Worm (Caenorhabditis elegans) whole organism, L2 larva: ENCODE measurements around the gene sec-16A.1.

ENCODE experiments used
- C34F6.9 ChIP-seq: fragments of 150-350 bp; optimal IDR thresholded peaks from 2 replicates; lab custom pipeline; 2014; ENCODE audit warnings: missing biosample characterization, missing genetic modification characterization
- F13H6.1 ChIP-seq: sonication (generic microtip); optimal IDR thresholded peaks from 2 replicates; lab custom pipeline; 2016; ENCODE audit warnings: missing genetic modification characterization, missing compliant biosample characterization
- Y55F3AM.14 ChIP-seq: fragments of 200-800 bp; sonication (Bioruptor generic); optimal IDR thresholded peaks from 2 replicates; lab custom pipeline; 2018; ENCODE audit warnings: mild to moderate bottlenecking, missing genetic modification characterization, missing compliant biosample characterization
- alr-1 ChIP-seq: fragments of 150-350 bp; optimal IDR thresholded peaks from 2 replicates; lab custom pipeline; 2014; ENCODE audit warnings: missing biosample characterization, missing genetic modification characterization
- aly-2 ChIP-seq: fragments of 150-350 bp; optimal IDR thresholded peaks from 2 replicates; lab custom pipeline; 2014; ENCODE audit warnings: missing biosample characterization, missing genetic modification characterization
- ama-1 ChIP-seq: fragments of 150-350 bp; optimal IDR thresholded peaks from 2 replicates; lab custom pipeline; 2018; ENCODE audit warnings: inconsistent platforms
- blmp-1 ChIP-seq: sonication (generic microtip); optimal IDR thresholded peaks from 2 replicates; lab custom pipeline; 2017; ENCODE audit warnings: missing genetic modification characterization, mild to moderate bottlenecking, missing compliant biosample characterization, antibody characterized with exemption, moderate library complexity; ENCODE audit not compliant: insufficient read depth
- ceh-16 ChIP-seq: fragments of 150-350 bp; optimal IDR thresholded peaks from 2 replicates; lab custom pipeline; 2014; ENCODE audit warnings: missing biosample characterization, missing genetic modification characterization
- ceh-82 ChIP-seq: fragments of 150-350 bp; optimal IDR thresholded peaks from 2 replicates; lab custom pipeline; 2014; ENCODE audit warnings: missing biosample characterization, missing genetic modification characterization
- crh-2 ChIP-seq: sonication (generic microtip); optimal IDR thresholded peaks from 2 replicates; lab custom pipeline; 2017; ENCODE audit warnings: missing biosample characterization, missing genetic modification characterization
- elt-1 ChIP-seq: fragments of 150-350 bp; optimal IDR thresholded peaks from 2 replicates; lab custom pipeline; 2014; ENCODE audit warnings: missing biosample characterization, missing genetic modification characterization
- elt-3 ChIP-seq: sonication (generic microtip); optimal IDR thresholded peaks from 2 replicates; lab custom pipeline; 2017; ENCODE audit warnings: missing biosample characterization, missing genetic modification characterization
- fos-1 ChIP-seq: fragments of 150-350 bp; optimal IDR thresholded peaks from 2 replicates; lab custom pipeline; 2014; ENCODE audit warnings: missing biosample characterization, missing genetic modification characterization
- gmeb-1 ChIP-seq: fragments of 150-350 bp; optimal IDR thresholded peaks from 2 replicates; lab custom pipeline; 2014; ENCODE audit warnings: missing biosample characterization, missing genetic modification characterization
- lin-11 ChIP-seq: fragments of 150-350 bp; sonication (generic microtip); optimal IDR thresholded peaks from 2 replicates; lab custom pipeline; 2014; ENCODE audit warnings: missing biosample characterization, missing genetic modification characterization, inconsistent platforms, mixed read lengths
- lin-13 ChIP-seq: fragments of 150-350 bp; optimal IDR thresholded peaks from 2 replicates; lab custom pipeline; 2014; ENCODE audit warnings: missing biosample characterization, missing genetic modification reagents, missing genetic modification characterization
- lsy-2 ChIP-seq, 2 experiments: fragments of 150-350 bp in 1 of 2; sonication (generic microtip) in 1 of 2; optimal IDR thresholded peaks; 2 replicates each; lab custom pipeline; 2014 to 2017; ENCODE audit warnings: missing biosample characterization in 2 of 2, missing genetic modification characterization in 2 of 2
- mab-5 ChIP-seq: fragments of 150-350 bp; optimal IDR thresholded peaks from 2 replicates; lab custom pipeline; 2014; ENCODE audit warnings: missing biosample characterization, missing genetic modification characterization
- mdl-1 ChIP-seq, 2 experiments: fragments of 150-350 bp in 1 of 2; sonication (generic microtip) in 1 of 2; optimal IDR thresholded peaks; 2 replicates each; lab custom pipeline; 2017; ENCODE audit warnings: missing biosample characterization in 2 of 2, missing genetic modification characterization in 2 of 2
- nhr-10 ChIP-seq: sonication (generic microtip); optimal IDR thresholded peaks from 2 replicates; lab custom pipeline; 2017; ENCODE audit warnings: missing biosample characterization, missing genetic modification characterization
- nhr-11 ChIP-seq: fragments of 150-350 bp; optimal IDR thresholded peaks from 2 replicates; lab custom pipeline; 2014; ENCODE audit warnings: missing biosample characterization, missing genetic modification characterization
- nhr-129 ChIP-seq: fragments of 150-350 bp; optimal IDR thresholded peaks from 2 replicates; lab custom pipeline; 2014; ENCODE audit warnings: missing biosample characterization, missing genetic modification characterization
- nhr-21 ChIP-seq: fragments of 150-350 bp; optimal IDR thresholded peaks from 2 replicates; lab custom pipeline; 2014; ENCODE audit warnings: missing biosample characterization, missing genetic modification characterization
- nhr-23 ChIP-seq: fragments of 150-350 bp; optimal IDR thresholded peaks from 2 replicates; lab custom pipeline; 2014; ENCODE audit warnings: missing biosample characterization, missing genetic modification reagents, missing genetic modification characterization
- nhr-25 ChIP-seq: fragments of 150-350 bp; sonication (generic microtip); optimal IDR thresholded peaks from 3 replicates; lab custom pipeline; 2014; ENCODE audit warnings: missing biosample characterization, missing genetic modification characterization
- nhr-6 ChIP-seq: fragments of 150-350 bp; optimal IDR thresholded peaks from 2 replicates; lab custom pipeline; 2014; ENCODE audit warnings: missing biosample characterization, missing genetic modification characterization
- nhr-77 ChIP-seq: fragments of 150-350 bp; optimal IDR thresholded peaks from 2 replicates; lab custom pipeline; 2014; ENCODE audit warnings: missing biosample characterization, missing genetic modification characterization
- peb-1 ChIP-seq: fragments of 150-350 bp; optimal IDR thresholded peaks from 2 replicates; lab custom pipeline; 2014; ENCODE audit warnings: missing biosample characterization, missing genetic modification characterization
- sem-4 ChIP-seq: fragments of 150-350 bp; optimal IDR thresholded peaks from 2 replicates; lab custom pipeline; 2014; ENCODE audit warnings: missing biosample characterization, missing genetic modification reagents, missing genetic modification characterization
- sma-3 ChIP-seq: sonication (generic microtip); optimal IDR thresholded peaks from 2 replicates; lab custom pipeline; 2016; ENCODE audit warnings: missing genetic modification reagents, missing genetic modification characterization, missing compliant biosample characterization
- sma-9 ChIP-seq, 2 experiments: fragments of 150-350 bp in 1 of 2; sonication (generic microtip) in 1 of 2; optimal IDR thresholded peaks; 2 replicates each; lab custom pipeline; 2014 to 2016; ENCODE audit warnings: missing genetic modification characterization in 2 of 2, mild to moderate bottlenecking in 1 of 2, missing biosample characterization in 1 of 2, missing compliant biosample characterization in 1 of 2, missing genetic modification reagents in 1 of 2, moderate library complexity in 1 of 2
- snpc-4 ChIP-seq: fragments of 150-350 bp; optimal IDR thresholded peaks from 2 replicates; lab custom pipeline; 2014; ENCODE audit warnings: missing biosample characterization, missing genetic modification characterization
- unc-39 ChIP-seq: fragments of 150-350 bp; optimal IDR thresholded peaks from 2 replicates; lab custom pipeline; 2014; ENCODE audit warnings: missing biosample characterization, missing genetic modification characterization
- unc-55 ChIP-seq: fragments of 150-350 bp; sonication (generic microtip); optimal IDR thresholded peaks from 3 replicates; lab custom pipeline; 2014; ENCODE audit warnings: missing biosample characterization, missing genetic modification reagents, missing genetic modification characterization
- unc-62 ChIP-seq: fragments of 150-350 bp; optimal IDR thresholded peaks from 2 replicates; lab custom pipeline; 2014; ENCODE audit warnings: missing biosample characterization, missing genetic modification reagents, missing genetic modification characterization
- ztf-11 ChIP-seq: sonication (generic microtip); optimal IDR thresholded peaks from 2 replicates; lab custom pipeline; 2017; ENCODE audit warnings: missing biosample characterization, missing genetic modification characterization
- ztf-4 ChIP-seq: fragments of 150-350 bp; optimal IDR thresholded peaks from 2 replicates; lab custom pipeline; 2014; ENCODE audit warnings: missing biosample characterization, missing genetic modification characterization

The sec-16A.1 gene

DNA sequence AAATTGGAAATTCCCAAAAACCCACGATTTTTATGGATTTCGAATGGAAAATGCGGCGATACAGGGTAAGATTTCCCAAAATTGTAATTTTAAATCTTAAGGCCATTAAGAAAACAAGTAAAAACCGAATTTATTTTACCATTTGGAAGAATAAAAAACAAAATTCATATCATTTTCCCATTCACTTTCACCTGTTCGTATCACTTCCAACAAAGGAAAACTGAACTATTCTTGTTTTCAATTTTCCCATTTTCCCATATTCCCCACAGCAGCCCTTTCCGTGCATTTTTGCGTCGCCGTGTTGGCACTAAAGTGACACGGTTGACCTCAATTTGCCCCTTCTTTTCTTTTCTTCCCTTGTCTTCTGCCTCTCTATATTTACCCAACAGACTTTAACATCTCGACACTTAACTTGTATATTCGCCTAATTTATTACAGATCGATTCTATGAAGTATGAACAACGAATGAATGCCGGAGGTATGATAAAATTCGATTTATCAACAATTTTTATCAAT, at the start of gene sec-16A.1:
TSS of gene sec-16A.1 (plus strand) at position 51 of the 516 bp plus-strand sequence.
- TF ChIP-seq gmeb-1 (peak; percentile 42), blmp-1 (tag; lab: Kevin White, UChicago) (peak; percentile 83), C34F6.9 (peak; percentile 9), unc-62 (GFP tag; lab: Kevin White, UChicago) (no peak), lsy-2 (tag; optimal IDR thresholded peaks at IDR 0.05; lab: Kevin White, UChicago) (peak in 1 of 2 experiments; percentile 49), elt-1 (no peak), fos-1 (tag; lab: Kevin White, UChicago) (no peak), sma-9 (GFP tag; optimal IDR thresholded peaks at IDR 0.05; lab: Kevin White, UChicago) (peak; percentile 32), sma-9 (tag; optimal IDR thresholded peaks at IDR 0.05; lab: Kevin White, UChicago) (no peak), elt-3 (tag; lab: Kevin White, UChicago) (no peak), aly-2 (tag; lab: Kevin White, UChicago) (no peak), ceh-82 (tag; lab: Kevin White, UChicago) (no peak), nhr-11 (tag; lab: Kevin White, UChicago) (no peak), peb-1 (tag; lab: Kevin White, UChicago) (no peak), nhr-129 (tag; lab: Kevin White, UChicago) (peak; percentile 27), F13H6.1 (no peak), sma-3 (GFP tag; lab: Kevin White, UChicago) (peak; percentile 55), crh-2 (tag; lab: Kevin White, UChicago) (peak; percentile 23), ceh-16 (tag; lab: Kevin White, UChicago) (no peak)

DNA sequence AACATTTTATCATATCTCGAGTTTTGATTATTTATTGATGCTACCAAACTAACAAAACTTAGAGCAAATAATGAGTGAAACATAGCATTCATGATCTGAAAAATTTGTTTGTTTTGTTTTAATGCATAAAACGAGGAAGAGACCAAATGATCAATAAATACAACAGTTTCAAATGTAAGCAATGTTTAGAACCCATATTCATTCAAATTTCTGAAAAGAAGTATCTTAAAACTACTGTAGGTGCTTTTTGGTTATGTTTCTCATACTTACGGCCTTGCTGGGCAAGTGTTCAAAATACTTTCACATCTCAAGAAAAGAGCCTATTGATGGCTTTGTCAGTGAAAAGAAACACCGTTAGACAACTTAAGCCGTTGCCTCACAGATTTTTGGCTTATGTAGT, 47.9 kb upstream of the sec-16A.1 start, which contains the start of gene F02A9.1:
TSS of gene F02A9.1 (minus strand) at position 101 of the 400 bp plus-strand sequence.
- TF ChIP-seq nhr-10: no peak
- TF ChIP-seq nhr-21: no peak
- TF ChIP-seq unc-39 (tag; lab: Kevin White, UChicago): no peak
- TF ChIP-seq nhr-6: no peak
- no peak for TF ChIP-seq elt-1
- TF ChIP-seq lin-11 (tag; lab: Kevin White, UChicago): no peak
- no peak for TF ChIP-seq alr-1 (tag; lab: Kevin White, UChicago)

DNA sequence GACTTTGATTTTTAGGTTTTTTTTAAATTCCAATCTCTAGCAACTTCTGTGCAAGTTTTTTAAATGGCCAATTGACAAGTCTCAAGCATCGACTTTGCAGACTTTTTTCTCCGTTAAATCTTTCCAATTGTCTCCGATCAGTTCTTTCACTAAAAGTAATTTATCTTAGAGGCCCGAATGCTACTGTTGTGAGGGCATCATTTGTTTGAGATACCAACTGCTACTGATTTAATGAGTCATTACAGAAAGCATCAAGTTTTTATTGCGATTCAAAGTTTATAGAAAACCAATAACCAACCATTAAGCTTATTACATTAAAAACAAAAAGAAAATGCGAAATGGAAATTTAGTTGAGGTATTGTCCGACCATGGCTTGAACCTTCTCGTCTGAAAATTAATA, 45.5 kb upstream of the sec-16A.1 start:
- TF ChIP-seq snpc-4 (tag; lab: Kevin White, UChicago): no peak
- no peak for TF ChIP-seq mab-5 (tag; lab: Kevin White, UChicago)
- TF ChIP-seq fos-1 (tag; lab: Kevin White, UChicago): no peak
- peak; percentile 4 for TF ChIP-seq nhr-129 (tag; lab: Kevin White, UChicago)
- TF ChIP-seq ama-1 (lab: Kevin White, UChicago): peak; percentile 38
- TF ChIP-seq lin-13 (GFP tag; lab: Kevin White, UChicago): no peak
- no peak for TF ChIP-seq blmp-1 (tag; lab: Kevin White, UChicago)
- no peak for TF ChIP-seq nhr-6

DNA sequence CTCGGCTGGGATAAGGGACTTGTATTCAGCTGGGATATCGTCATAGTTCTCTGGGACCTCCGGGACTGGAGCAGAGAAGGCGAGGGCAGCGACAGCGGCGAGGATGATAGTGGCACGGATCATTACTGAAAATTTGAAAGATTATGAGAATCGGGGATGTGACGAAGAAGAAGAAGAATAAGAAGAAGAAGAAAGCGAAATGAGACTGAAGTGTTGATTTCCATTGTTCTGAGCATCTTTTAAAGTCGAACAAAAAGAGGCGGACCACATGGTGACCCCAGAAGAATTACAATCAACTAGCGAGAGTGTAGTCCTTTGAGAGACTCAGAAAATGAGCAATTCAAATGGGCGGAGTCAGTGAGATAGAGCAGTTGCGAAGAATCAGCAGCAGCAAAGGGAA, 44.6 kb upstream of the sec-16A.1 start, which contains the start of gene far-1:
TSS of gene far-1 (minus strand) at position 125 of the 400 bp plus-strand sequence.
- TF ChIP-seq ztf-11 (tag; lab: Kevin White, UChicago) (no peak), nhr-129 (tag; lab: Kevin White, UChicago) (peak; percentile 7), mab-5 (tag; lab: Kevin White, UChicago) (no peak), ceh-82 (tag; lab: Kevin White, UChicago) (no peak), ama-1 (lab: Kevin White, UChicago) (peak; percentile 58), unc-39 (tag; lab: Kevin White, UChicago) (no peak), C34F6.9 (peak; percentile 11), lsy-2 (tag; optimal IDR thresholded peaks at IDR 0.05; lab: Kevin White, UChicago) (peak in 1 of 2 experiments; percentile 18)

DNA sequence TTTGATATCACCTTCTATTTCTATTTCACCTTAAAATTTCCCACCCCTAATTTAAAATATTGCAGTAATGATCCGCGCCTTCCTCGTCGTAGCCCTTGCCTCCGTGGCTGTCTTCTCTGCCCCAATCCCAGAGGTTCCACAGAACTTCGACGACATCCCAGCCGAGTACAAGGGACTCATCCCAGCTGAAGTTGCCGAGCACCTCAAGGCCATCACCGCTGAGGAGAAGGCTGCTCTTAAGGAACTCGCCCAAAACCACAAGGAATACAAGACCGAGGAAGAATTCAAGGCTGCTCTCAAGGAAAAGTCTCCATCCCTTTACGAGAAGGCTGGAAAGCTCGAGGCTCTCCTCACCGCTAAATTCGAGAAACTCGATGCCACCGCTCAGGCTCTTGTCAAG, 43.9 kb upstream of the sec-16A.1 start, which contains the start of gene far-2:
TSS of gene far-2 (plus strand) at position 66 of the 400 bp plus-strand sequence.
- TF ChIP-seq mdl-1 (tag; optimal IDR thresholded peaks at IDR 0.05; lab: Kevin White, UChicago) (no peak), nhr-25 (tag; lab: Kevin White, UChicago) (no peak), nhr-6 (no peak), ama-1 (lab: Kevin White, UChicago) (no peak), snpc-4 (tag; lab: Kevin White, UChicago) (no peak), C34F6.9 (no peak), elt-1 (no peak), sma-9 (GFP tag; optimal IDR thresholded peaks at IDR 0.05; lab: Kevin White, UChicago) (no peak), sma-9 (tag; optimal IDR thresholded peaks at IDR 0.05; lab: Kevin White, UChicago) (no peak), lin-13 (GFP tag; lab: Kevin White, UChicago) (no peak), F13H6.1 (no peak), nhr-77 (no peak), Y55F3AM.14 (no peak), sem-4 (tag; lab: Kevin White, UChicago) (no peak), unc-55 (GFP tag; lab: Kevin White, UChicago) (no peak), ztf-4 (no peak), nhr-10 (no peak), unc-62 (GFP tag; lab: Kevin White, UChicago) (no peak), nhr-23 (tag; lab: Kevin White, UChicago) (no peak), ztf-11 (tag; lab: Kevin White, UChicago) (no peak), nhr-11 (tag; lab: Kevin White, UChicago) (no peak)
